Worm (Caenorhabditis elegans): ENCODE measurements around the gene Y75B12B.11.
A peak's percentile ranks its signal among the peaks of the same experiment; 100 is the strongest.

Gene Y75B12B.11

DNA sequence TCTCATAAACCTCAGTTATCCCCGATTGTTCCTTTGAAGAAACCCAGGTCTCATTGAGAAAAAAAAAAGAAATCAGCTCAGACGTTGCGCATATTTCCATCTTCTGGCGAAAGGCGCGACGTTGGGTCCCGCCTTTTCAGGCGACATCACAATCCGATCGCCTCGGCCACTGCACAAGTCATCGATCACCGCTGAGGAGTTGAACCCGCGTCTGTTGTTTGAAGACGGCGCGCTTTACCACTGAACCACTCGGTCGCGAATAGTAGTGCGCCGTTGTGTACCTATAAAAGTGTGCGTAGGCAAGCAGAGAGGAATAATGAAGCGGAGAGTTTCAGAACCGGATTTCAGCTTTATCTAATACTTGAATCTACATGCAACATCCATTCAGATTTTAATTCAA, at the start of gene Y75B12B.11:
Gene Y75B12B.11 (plus strand): TSS at position 394 of the 400 bp plus-strand sequence.
- TF ChIP-seq lsy-2 (tag; optimal IDR thresholded peaks at IDR 0.05) (peak; percentile 52), ham-2 (GFP tag; optimal IDR thresholded peaks at IDR 0.05) (peak; percentile 81), nhr-76 (tag; optimal IDR thresholded peaks at IDR 0.05) (no peak), sem-2 (GFP tag; optimal IDR thresholded peaks at IDR 0.05) (peak; percentile 84), blmp-1 (tag; optimal IDR thresholded peaks at IDR 0.05) (no peak), M03D4.4 (tag; optimal IDR thresholded peaks at IDR 0.05) (peak; percentile 90), unc-62 (GFP tag; optimal IDR thresholded peaks at IDR 0.05) (peak; percentile 24), hlh-1 (tag; optimal IDR thresholded peaks at IDR 0.05) (peak; percentile 28), nhr-237 (tag; optimal IDR thresholded peaks at IDR 0.05) (no peak), flh-1 (GFP tag; optimal IDR thresholded peaks at IDR 0.05) (peak; percentile 77), lin-32 (GFP tag; optimal IDR thresholded peaks at IDR 0.05) (peak; percentile 83), ceh-43 (GFP tag; optimal IDR thresholded peaks at IDR 0.05) (peak; percentile 84), bed-3 (GFP tag; optimal IDR thresholded peaks at IDR 0.05) (peak; percentile 76), snpc-4 (tag; optimal IDR thresholded peaks at IDR 0.05) (no peak), nhr-28 (tag; optimal IDR thresholded peaks at IDR 0.05) (no peak), ceh-83 (GFP tag; optimal IDR thresholded peaks at IDR 0.05) (peak; percentile 93), mab-5 (tag; optimal IDR thresholded peaks at IDR 0.05) (peak; percentile 26), elt-1 (tag; optimal IDR thresholded peaks at IDR 0.05; ENCODE audit: borderline replicate concordance, insufficient read depth) (no peak), drap-1 (GFP tag; optimal IDR thresholded peaks at IDR 0.05) (peak; percentile 99), cnd-1 (tag; optimal IDR thresholded peaks at IDR 0.05) (peak; percentile 94), zip-8 (tag; optimal IDR thresholded peaks at IDR 0.05) (no peak), lin-13 (tag; optimal IDR thresholded peaks at IDR 0.05) (peak; percentile 61), tbx-8 (GFP tag; optimal IDR thresholded peaks at IDR 0.05) (peak; percentile 88), sptf-1 (tag; optimal IDR thresholded peaks at IDR 0.05) (peak; percentile 93), mep-1 (tag; optimal IDR thresholded peaks at IDR 0.05) (peak; percentile 47), unc-120 (tag; optimal IDR thresholded peaks at IDR 0.05; ENCODE audit: poor library complexity, severe bottlenecking) (peak; percentile 94), ztf-11 (tag; optimal IDR thresholded peaks at IDR 0.05) (peak; percentile 1), unc-39 (tag; optimal IDR thresholded peaks at IDR 0.05) (no peak), pha-4 (tag; optimal IDR thresholded peaks at IDR 0.05) (peak; percentile 75), nhr-2 (tag; optimal IDR thresholded peaks at IDR 0.05) (no peak), mls-2 (tag; optimal IDR thresholded peaks at IDR 0.05) (peak; percentile 93)

- TF ChIP-seq mls-2 (tag; optimal IDR thresholded peaks at IDR 0.05) (no peak), tbx-8 (GFP tag; optimal IDR thresholded peaks at IDR 0.05) (no peak), mab-5 (tag; optimal IDR thresholded peaks at IDR 0.05) (no peak), ces-1 (GFP tag; optimal IDR thresholded peaks at IDR 0.05) (no peak), ceh-43 (GFP tag; optimal IDR thresholded peaks at IDR 0.05) (no peak), nhr-28 (tag; optimal IDR thresholded peaks at IDR 0.05) (no peak)
Observed at ce11 chrV:15143285-15143684, 47.8 kb upstream of the Y75B12B.11 start, which contains the start of gene K08F9.1. TSS of gene K08F9.1 (minus strand) at chrV:15143385.

- TF ChIP-seq ces-1 (GFP tag; optimal IDR thresholded peaks at IDR 0.05) (peak; percentile 59), nhr-28 (tag; optimal IDR thresholded peaks at IDR 0.05) (no peak), hlh-1 (tag; optimal IDR thresholded peaks at IDR 0.05) (peak; percentile 2), mls-2 (tag; optimal IDR thresholded peaks at IDR 0.05) (no peak), ceh-83 (GFP tag; optimal IDR thresholded peaks at IDR 0.05) (no peak), elt-3 (tag; optimal IDR thresholded peaks at IDR 0.05) (no peak), M03D4.4 (tag; optimal IDR thresholded peaks at IDR 0.05) (no peak), snpc-4 (tag; optimal IDR thresholded peaks at IDR 0.05) (no peak), unc-62 (GFP tag; optimal IDR thresholded peaks at IDR 0.05) (no peak), mab-5 (tag; optimal IDR thresholded peaks at IDR 0.05) (no peak), ceh-39 (tag; optimal IDR thresholded peaks at IDR 0.05) (no peak), nhr-2 (tag; optimal IDR thresholded peaks at IDR 0.05) (no peak), unc-39 (tag; optimal IDR thresholded peaks at IDR 0.05) (no peak), flh-1 (GFP tag; optimal IDR thresholded peaks at IDR 0.05) (no peak), mep-1 (tag; optimal IDR thresholded peaks at IDR 0.05) (peak; percentile 63), lin-32 (GFP tag; optimal IDR thresholded peaks at IDR 0.05) (no peak), blmp-1 (tag; optimal IDR thresholded peaks at IDR 0.05) (peak; percentile 98), lin-13 (tag; optimal IDR thresholded peaks at IDR 0.05) (no peak), tbx-8 (GFP tag; optimal IDR thresholded peaks at IDR 0.05) (no peak), nhr-12 (tag; optimal IDR thresholded peaks at IDR 0.05) (no peak), zip-8 (tag; optimal IDR thresholded peaks at IDR 0.05) (no peak), ham-2 (GFP tag; optimal IDR thresholded peaks at IDR 0.05) (no peak), ztf-11 (tag; optimal IDR thresholded peaks at IDR 0.05) (no peak), cnd-1 (tag; optimal IDR thresholded peaks at IDR 0.05) (no peak), sptf-1 (tag; optimal IDR thresholded peaks at IDR 0.05) (no peak), unc-120 (tag; optimal IDR thresholded peaks at IDR 0.05; ENCODE audit: poor library complexity, severe bottlenecking) (no peak), lsy-2 (tag; optimal IDR thresholded peaks at IDR 0.05) (peak; percentile 55), drap-1 (GFP tag; optimal IDR thresholded peaks at IDR 0.05) (no peak), nhr-237 (tag; optimal IDR thresholded peaks at IDR 0.05) (no peak), ceh-43 (GFP tag; optimal IDR thresholded peaks at IDR 0.05) (no peak), pha-4 (tag; optimal IDR thresholded peaks at IDR 0.05) (peak; percentile 73), elt-1 (tag; optimal IDR thresholded peaks at IDR 0.05; ENCODE audit: borderline replicate concordance, insufficient read depth) (no peak), nhr-76 (tag; optimal IDR thresholded peaks at IDR 0.05) (no peak), sem-2 (GFP tag; optimal IDR thresholded peaks at IDR 0.05) (no peak), bed-3 (GFP tag; optimal IDR thresholded peaks at IDR 0.05) (no peak)
Observed at ce11 chrV:15143798-15144197, 47.3 kb upstream of the Y75B12B.11 start, which contains the start of gene K08F9.4. TSS of gene K08F9.4 (plus strand) at chrV:15144019.
